Worm (Caenorhabditis elegans) whole organism, L3 larva: ENCODE results near the gene C09G4.4.

Experiments
- ama-1 ChIP-seq: fragments of 150-350 bp; optimal IDR thresholded peaks from 2 replicates; lab custom pipeline; 2018
- ceh-9 ChIP-seq: sonication (generic microtip); optimal IDR thresholded peaks from 2 replicates; lab custom pipeline; 2018; ENCODE audit warnings: missing biosample characterization, missing genetic modification characterization
- fkh-2 ChIP-seq: fragments of 150-350 bp; optimal IDR thresholded peaks from 2 replicates; lab custom pipeline; 2014; ENCODE audit warnings: missing biosample characterization, missing genetic modification reagents, missing genetic modification characterization
- jun-1 ChIP-seq: fragments of 150-350 bp; optimal IDR thresholded peaks from 2 replicates; lab custom pipeline; 2014; ENCODE audit warnings: missing biosample characterization, missing genetic modification reagents, missing genetic modification characterization
- lin-39 ChIP-seq: fragments of 150-350 bp; optimal IDR thresholded peaks from 2 replicates; lab custom pipeline; 2018; ENCODE audit warnings: missing biosample characterization, missing genetic modification reagents, missing genetic modification characterization
- nhr-28 ChIP-seq: fragments of 150-350 bp; optimal IDR thresholded peaks from 2 replicates; lab custom pipeline; 2014; ENCODE audit warnings: missing biosample characterization, missing genetic modification characterization
- pha-4 ChIP-seq: fragments of 150-350 bp; optimal IDR thresholded peaks from 2 replicates; lab custom pipeline; 2014; ENCODE audit warnings: missing biosample characterization, missing genetic modification reagents, missing genetic modification characterization
- pqm-1 ChIP-seq: fragments of 150-350 bp; optimal IDR thresholded peaks from 2 replicates; lab custom pipeline; 2017; ENCODE audit warnings: missing biosample characterization, missing genetic modification characterization, inconsistent platforms
- skn-1 ChIP-seq: fragments of 150-350 bp; optimal IDR thresholded peaks from 2 replicates; lab custom pipeline; 2014; ENCODE audit warnings: missing biosample characterization, missing genetic modification characterization
- unc-39 ChIP-seq: sonication (generic microtip); optimal IDR thresholded peaks from 4 replicates; lab custom pipeline; 2017; ENCODE audit warnings: missing biosample characterization, missing genetic modification characterization
- zag-1 ChIP-seq: fragments of 150-350 bp; optimal IDR thresholded peaks from 2 replicates; lab custom pipeline; 2014; ENCODE audit warnings: missing biosample characterization, missing genetic modification characterization

DNA sequence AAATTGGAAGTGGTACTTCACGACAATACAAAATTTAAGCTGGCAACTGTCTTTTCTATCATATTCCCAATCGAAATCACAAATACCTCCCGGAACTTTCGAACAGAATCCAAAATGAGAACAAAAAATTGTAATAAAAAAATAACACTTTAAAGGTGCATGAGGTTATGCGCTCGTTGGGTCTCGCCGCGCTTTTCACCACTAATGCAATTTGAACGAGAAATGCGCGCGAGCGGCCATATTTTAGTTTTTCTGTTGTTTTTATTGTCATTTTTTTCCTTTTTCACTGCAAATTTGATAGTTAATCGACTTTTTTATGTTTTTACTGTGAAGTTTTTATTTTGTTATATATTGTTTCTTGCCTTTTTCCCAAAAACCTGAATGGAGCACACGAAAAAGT is 1.7 kb upstream of the C09G4.4 start, which contains the start of gene mes-6:
- TF ChIP-seq pqm-1 (tag; lab: Kevin White, UChicago), result no peak
- no peak for TF ChIP-seq skn-1 (tag; lab: Kevin White, UChicago)
- TF ChIP-seq ceh-9 (tag; lab: Kevin White, UChicago), result no peak
- TF ChIP-seq nhr-28, result no peak
- peak; percentile 11 for TF ChIP-seq lin-39
- no peak for TF ChIP-seq zag-1 (tag; lab: Kevin White, UChicago)
- TF ChIP-seq jun-1 (tag; lab: Kevin White, UChicago), result no peak
- TF ChIP-seq pha-4, result peak; percentile 65
- TF ChIP-seq ama-1 (lab: Kevin White, UChicago), result no peak
- no peak for TF ChIP-seq unc-39 (tag; lab: Kevin White, UChicago)
- no peak for TF ChIP-seq fkh-2
